Worm (Caenorhabditis elegans) whole organism, L4 larva: ENCODE data around the gene msp-40.

Source experiments
- F10B5.3 ChIP-seq: sonication (generic microtip); optimal IDR thresholded peaks from 2 replicates; lab custom pipeline; 2016; ENCODE audit warnings: mild to moderate bottlenecking, missing genetic modification characterization, missing compliant biosample characterization
- F37D6.2 ChIP-seq: sonication (generic microtip); optimal IDR thresholded peaks from 2 replicates; lab custom pipeline; 2016; ENCODE audit warnings: mild to moderate bottlenecking, missing genetic modification characterization, missing compliant biosample characterization
- F49E8.2 ChIP-seq: sonication (generic microtip); optimal IDR thresholded peaks from 2 replicates; lab custom pipeline; 2016; ENCODE audit warnings: missing compliant biosample characterization, mild to moderate bottlenecking, missing genetic modification characterization, borderline replicate concordance
- Y105C5A.15 ChIP-seq: fragments of 200-800 bp; sonication (Bioruptor generic); IDR thresholded peaks from 2 replicates; pipeline ENCODE4 v1.3.6; 2022; ENCODE audit warnings: missing genetic modification characterization, missing compliant biosample characterization
- Y48G9A.11 ChIP-seq: fragments of 200-800 bp; sonication (Bioruptor generic); IDR thresholded peaks from 2 replicates; pipeline ENCODE4 v1.3.6; 2022; ENCODE audit warnings: missing genetic modification reagents, missing genetic modification characterization, missing compliant biosample characterization
- Y75B8A.6 ChIP-seq: fragments of 200-800 bp; sonication (Bioruptor generic); IDR thresholded peaks from 2 replicates; pipeline ENCODE4 v1.3.6; 2022; ENCODE audit warnings: missing genetic modification reagents, missing genetic modification characterization, missing compliant biosample characterization
- ama-1 ChIP-seq: fragments of 150-350 bp; optimal IDR thresholded peaks from 2 replicates; lab custom pipeline; 2014; ENCODE audit warnings: inconsistent platforms, mixed read lengths
- arid-1 ChIP-seq: fragments of 200-800 bp; sonication (Bioruptor generic); conservative IDR thresholded peaks from 2 replicates; pipeline ENCODE4 v1.3.6; 2022; ENCODE audit warnings: missing genetic modification reagents, missing genetic modification characterization, missing compliant biosample characterization
- attf-4 ChIP-seq: sonication (generic microtip); optimal IDR thresholded peaks from 3 replicates; lab custom pipeline; 2017; ENCODE audit warnings: missing biosample characterization, missing genetic modification characterization
- ceh-28 ChIP-seq: fragments of 150-350 bp; optimal IDR thresholded peaks from 2 replicates; lab custom pipeline; 2014; ENCODE audit warnings: missing biosample characterization, missing genetic modification reagents, missing genetic modification characterization
- ceh-44 ChIP-seq: fragments of 200-800 bp; sonication (Bioruptor generic); IDR thresholded peaks from 2 replicates; pipeline ENCODE4 v1.3.6; 2022; ENCODE audit warnings: missing genetic modification reagents, missing genetic modification characterization, missing compliant biosample characterization
- daf-16 ChIP-seq, 3 experiments: sonication (generic microtip); optimal IDR thresholded peaks; 2 replicates each; lab custom pipeline; 2016 to 2017; ENCODE audit warnings: missing genetic modification characterization in 3 of 3, missing genetic modification reagents in 3 of 3, mild to moderate bottlenecking in 2 of 3, missing compliant biosample characterization in 2 of 3, missing biosample characterization in 1 of 3, moderate library complexity in 1 of 3
- dmd-6 ChIP-seq: fragments of 200-800 bp; sonication (Bioruptor generic); IDR thresholded peaks from 2 replicates; pipeline ENCODE4 v1.3.6; 2022; ENCODE audit warnings: missing genetic modification reagents, missing genetic modification characterization, missing compliant biosample characterization
- dpl-1 ChIP-seq: fragments of 150-350 bp; optimal IDR thresholded peaks from 2 replicates; lab custom pipeline; 2014; ENCODE audit warnings: missing biosample characterization, missing genetic modification reagents, missing genetic modification characterization
- dve-1 ChIP-seq: sonication (generic microtip); optimal IDR thresholded peaks from 2 replicates; lab custom pipeline; 2017; ENCODE audit warnings: antibody characterized with exemption, mild to moderate bottlenecking, missing genetic modification characterization, missing compliant biosample characterization; ENCODE audit not compliant: insufficient read depth
- egl-27 ChIP-seq: sonication (generic microtip); optimal IDR thresholded peaks from 3 replicates; lab custom pipeline; 2017; ENCODE audit warnings: missing biosample characterization, missing genetic modification reagents, missing genetic modification characterization
- egl-43 ChIP-seq: fragments of 200-800 bp; sonication (Bioruptor generic); IDR thresholded peaks from 2 replicates; pipeline ENCODE4 v1.3.6; 2022; ENCODE audit warnings: missing genetic modification reagents, missing genetic modification characterization, missing compliant biosample characterization
- hif-1 ChIP-seq, 2 experiments: sonication (generic microtip); optimal IDR thresholded peaks; 2 replicates each; lab custom pipeline; 2016 to 2017; ENCODE audit warnings: missing compliant biosample characterization in 2 of 2, missing genetic modification characterization in 2 of 2, missing genetic modification reagents in 2 of 2, missing genotype in 2 of 2, mild to moderate bottlenecking in 1 of 2
- hlh-11 ChIP-seq: fragments of 200-800 bp; sonication (Bioruptor generic); optimal IDR thresholded peaks from 2 replicates; lab custom pipeline; 2018; ENCODE audit warnings: mild to moderate bottlenecking, missing genetic modification characterization, missing compliant biosample characterization
- hlh-30 ChIP-seq: sonication (generic microtip); optimal IDR thresholded peaks from 2 replicates; lab custom pipeline; 2017; ENCODE audit warnings: antibody characterized with exemption, mild to moderate bottlenecking, missing genetic modification characterization, missing compliant biosample characterization; ENCODE audit not compliant: insufficient read depth
- jun-1 ChIP-seq: fragments of 150-350 bp; optimal IDR thresholded peaks from 2 replicates; lab custom pipeline; 2014; ENCODE audit warnings: missing biosample characterization, missing genetic modification reagents, missing genetic modification characterization
- lin-38 ChIP-seq: fragments of 200-800 bp; sonication (Bioruptor generic); IDR thresholded peaks from 2 replicates; pipeline ENCODE4 v1.3.6; 2022; ENCODE audit warnings: missing genetic modification reagents, missing genetic modification characterization, missing compliant biosample characterization
- lsy-2 ChIP-seq, 2 experiments: fragments of 150-350 bp in 1 of 2; sonication (generic microtip) in 1 of 2; optimal IDR thresholded peaks; 2 replicates each; lab custom pipeline; 2014 to 2017; ENCODE audit warnings: missing biosample characterization in 2 of 2, missing genetic modification characterization in 2 of 2
- madf-5 ChIP-seq, 2 experiments: fragments of 200-800 bp; sonication (Bioruptor generic); IDR thresholded peaks; 2 replicates each; pipeline ENCODE4 v1.3.6; 2022; ENCODE audit warnings: missing compliant biosample characterization in 2 of 2, missing genetic modification characterization in 2 of 2
- madf-9 ChIP-seq: fragments of 200-800 bp; sonication (Bioruptor generic); conservative IDR thresholded peaks from 2 replicates; pipeline ENCODE4 v1.3.6; 2022; ENCODE audit warnings: missing genetic modification reagents, missing genetic modification characterization, missing compliant biosample characterization
- mdl-1 ChIP-seq, 2 experiments: fragments of 150-350 bp in 1 of 2; sonication (generic microtip) in 1 of 2; optimal IDR thresholded peaks; 2 replicates each; lab custom pipeline; 2014 to 2017; ENCODE audit warnings: missing biosample characterization in 2 of 2, missing genetic modification characterization in 2 of 2
- mes-2 ChIP-seq: sonication (generic microtip); optimal IDR thresholded peaks from 2 replicates; lab custom pipeline; 2016; ENCODE audit warnings: missing genotype, mild to moderate bottlenecking, missing genetic modification characterization, missing compliant biosample characterization; ENCODE audit not compliant: poor library complexity, severe bottlenecking
- mxl-3 ChIP-seq: fragments of 200-800 bp; sonication (Bioruptor generic); optimal IDR thresholded peaks from 2 replicates; lab custom pipeline; 2018; ENCODE audit warnings: mild to moderate bottlenecking, missing genetic modification characterization, missing compliant biosample characterization
- nhr-25 ChIP-seq: sonication (generic microtip); optimal IDR thresholded peaks from 2 replicates; lab custom pipeline; 2017; ENCODE audit warnings: missing genetic modification characterization, mild to moderate bottlenecking, missing compliant biosample characterization, antibody characterized with exemption, moderate library complexity, borderline replicate concordance; ENCODE audit not compliant: insufficient read depth
- nhr-28 ChIP-seq: fragments of 150-350 bp; optimal IDR thresholded peaks from 2 replicates; lab custom pipeline; 2014; ENCODE audit warnings: missing biosample characterization, missing genetic modification characterization
- nhr-48 ChIP-seq: sonication (generic microtip); optimal IDR thresholded peaks from 2 replicates; lab custom pipeline; 2016; ENCODE audit warnings: mild to moderate bottlenecking, missing genetic modification characterization, missing compliant biosample characterization
- nhr-77 ChIP-seq: fragments of 150-350 bp; optimal IDR thresholded peaks from 2 replicates; lab custom pipeline; 2014; ENCODE audit warnings: missing biosample characterization, missing genetic modification characterization
- pha-4 ChIP-seq, 2 experiments: fragments of 150-350 bp in 1 of 2; fragments of 200-800 bp in 1 of 2; sonication (Bioruptor generic) in 1 of 2; IDR thresholded peaks in 1 of 2; optimal IDR thresholded peaks in 1 of 2; 2 replicates each; pipeline versions ENCODE4 v1.3.6 to Lab custom; 2014 to 2022; ENCODE audit warnings: missing genetic modification characterization in 2 of 2, missing genetic modification reagents in 2 of 2, missing biosample characterization in 1 of 2, missing compliant biosample characterization in 1 of 2
- php-3 ChIP-seq: fragments of 200-800 bp; sonication (Bioruptor generic); IDR thresholded peaks from 2 replicates; pipeline ENCODE4 v1.3.6; 2022; ENCODE audit warnings: missing genetic modification reagents, missing genetic modification characterization, missing compliant biosample characterization
- pqm-1 ChIP-seq: sonication (generic microtip); optimal IDR thresholded peaks from 2 replicates; lab custom pipeline; 2017; ENCODE audit warnings: missing biosample characterization, missing genetic modification characterization
- sdz-12 ChIP-seq: fragments of 200-800 bp; sonication (Bioruptor generic); optimal IDR thresholded peaks from 2 replicates; lab custom pipeline; 2018; ENCODE audit warnings: mild to moderate bottlenecking, missing genetic modification characterization, missing compliant biosample characterization
- set-16 ChIP-seq: fragments of 200-800 bp; sonication (Bioruptor generic); IDR thresholded peaks from 2 replicates; pipeline ENCODE4 v1.3.6; 2022; ENCODE audit warnings: missing genetic modification reagents, missing genetic modification characterization, missing compliant biosample characterization
- skn-1 ChIP-seq: fragments of 150-350 bp; optimal IDR thresholded peaks from 2 replicates; lab custom pipeline; 2014; ENCODE audit warnings: missing biosample characterization, missing genetic modification characterization
- snpc-4 ChIP-seq: fragments of 150-350 bp; optimal IDR thresholded peaks from 2 replicates; lab custom pipeline; 2014; ENCODE audit warnings: missing biosample characterization, missing genetic modification characterization
- spr-3 ChIP-seq: fragments of 200-800 bp; sonication (Bioruptor generic); optimal IDR thresholded peaks from 2 replicates; lab custom pipeline; 2018; ENCODE audit warnings: mild to moderate bottlenecking, missing genetic modification characterization, missing compliant biosample characterization
- tag-97 ChIP-seq: fragments of 200-800 bp; sonication (Bioruptor generic); IDR thresholded peaks from 2 replicates; pipeline ENCODE4 v1.3.6; 2022; ENCODE audit warnings: missing genetic modification characterization, missing compliant biosample characterization
- unc-130 ChIP-seq: sonication (generic microtip); optimal IDR thresholded peaks from 2 replicates; lab custom pipeline; 2016; ENCODE audit warnings: missing genetic modification reagents, missing genetic modification characterization, missing compliant biosample characterization
- unc-39 ChIP-seq: sonication (generic microtip); optimal IDR thresholded peaks from 2 replicates; lab custom pipeline; 2017; ENCODE audit warnings: missing biosample characterization, missing genetic modification characterization
- unc-62 ChIP-seq, 3 experiments: fragments of 150-350 bp in 1 of 3; sonication (generic microtip); optimal IDR thresholded peaks in 2 of 3; peaks in 1 of 3; 1 replicate in 1 of 3; 2 replicates in 2 of 3; lab custom pipeline; 2014 to 2017; ENCODE audit warnings: missing biosample characterization in 3 of 3, missing genetic modification characterization in 3 of 3, missing genetic modification reagents in 3 of 3, missing genotype in 1 of 3
- zag-1 ChIP-seq: fragments of 150-350 bp; optimal IDR thresholded peaks from 2 replicates; lab custom pipeline; 2014; ENCODE audit warnings: missing biosample characterization, missing genetic modification characterization

msp-40 gene

DNA sequence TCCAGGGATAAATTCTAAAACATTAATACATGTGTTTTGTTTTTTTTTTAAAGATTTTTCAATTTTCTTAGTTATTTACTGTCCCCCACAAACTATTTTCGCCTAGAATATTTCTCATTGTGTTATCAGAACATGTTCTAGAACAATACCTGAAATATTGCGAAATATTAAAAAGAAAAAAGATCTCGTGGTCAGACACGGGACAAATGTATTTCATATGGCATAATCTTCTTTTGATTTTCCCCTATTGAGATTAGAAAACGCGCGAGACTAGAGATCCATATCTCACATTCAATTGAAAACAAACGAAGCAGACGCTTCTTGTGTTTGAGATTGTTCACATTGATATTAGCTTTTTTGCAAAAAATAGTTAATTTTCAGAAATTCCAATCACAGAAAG, 30.9 kb downstream of the msp-40 start (continued):
- TF ChIP-seq madf-9 (GFP tag; lab: Robert Waterston, UW) (no peak), dpl-1 (no peak), F49E8.2 (tag; lab: Kevin White, UChicago) (no peak), egl-27 (tag; lab: Kevin White, UChicago) (no peak), mdl-1 (tag; optimal IDR thresholded peaks at IDR 0.05; lab: Kevin White, UChicago) (peak in 1 of 2 experiments; percentile 36), nhr-48 (no peak), Y105C5A.15 (GFP tag; lab: Robert Waterston, UW) (no peak), attf-4 (no peak), F10B5.3 (tag; lab: Kevin White, UChicago) (no peak), unc-39 (tag; lab: Kevin White, UChicago) (no peak)

DNA sequence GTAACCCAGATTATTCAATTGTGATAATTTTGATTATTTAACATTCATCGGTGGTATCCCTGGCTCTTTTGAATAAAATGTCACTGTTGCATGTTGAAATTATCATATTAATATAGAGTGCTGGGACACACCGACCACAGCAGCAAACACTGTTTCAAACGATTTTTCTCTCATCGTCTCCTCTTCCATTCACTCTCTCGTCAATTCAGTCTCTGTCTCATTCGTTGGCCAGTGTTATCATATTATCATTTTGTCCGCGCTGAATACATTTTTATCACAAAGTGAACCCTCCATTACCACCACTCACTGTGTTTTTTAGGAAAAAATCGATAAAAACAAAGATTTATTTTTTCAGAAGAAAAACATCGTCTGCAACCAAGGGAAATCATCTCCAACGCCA, 31.9 kb downstream of the msp-40 start:
- TF ChIP-seq mxl-3 (GFP tag; lab: Kevin White, UChicago) (peak; percentile 61), sdz-12 (GFP tag; lab: Kevin White, UChicago) (no peak), arid-1 (GFP tag; lab: Robert Waterston, UW) (no peak), ceh-28 (tag; lab: Kevin White, UChicago) (peak; percentile 5), daf-16 (GFP tag; optimal IDR thresholded peaks at IDR 0.05; lab: Kevin White, UChicago) (no peak), daf-16 (tag; optimal IDR thresholded peaks at IDR 0.05; lab: Kevin White, UChicago) (peak; percentile 81), nhr-28 (peak; percentile 78), pqm-1 (tag; lab: Kevin White, UChicago) (peak; percentile 83), F37D6.2 (tag; lab: Kevin White, UChicago) (no peak), hif-1 (tag; optimal IDR thresholded peaks at IDR 0.05; lab: Kevin White, UChicago) (no peak), tag-97 (GFP tag; lab: Robert Waterston, UW) (no peak), dve-1 (tag; lab: Kevin White, UChicago) (peak; percentile 48), mdl-1 (tag; optimal IDR thresholded peaks at IDR 0.05; lab: Kevin White, UChicago) (peak in 1 of 2 experiments; percentile 1), lsy-2 (tag; optimal IDR thresholded peaks at IDR 0.05; lab: Kevin White, UChicago) (peak in 1 of 2 experiments; percentile 27), pha-4 (GFP tag; IDR thresholded peaks at IDR 0.05; lab: Robert Waterston, UW) (no peak), pha-4 (tag; optimal IDR thresholded peaks at IDR 0.05; lab: Kevin White, UChicago) (peak; percentile 47), unc-62 (GFP tag; optimal IDR thresholded peaks at IDR 0.05 in 1 of 2; lab: Kevin White, UChicago) (peak in 1 of 2 experiments; percentile 20), unc-62 (tag; optimal IDR thresholded peaks at IDR 0.05; lab: Kevin White, UChicago) (no peak), php-3 (GFP tag; lab: Robert Waterston, UW) (no peak), nhr-48 (no peak), spr-3 (no peak), snpc-4 (tag; lab: Kevin White, UChicago) (no peak), Y75B8A.6 (GFP tag; lab: Robert Waterston, UW) (no peak), zag-1 (tag; lab: Kevin White, UChicago) (no peak), hlh-11 (tag; lab: Kevin White, UChicago) (peak; percentile 67), mes-2 (peak; percentile 48), nhr-77 (peak; percentile 23), jun-1 (tag; lab: Kevin White, UChicago) (no peak), dmd-6 (GFP tag; lab: Robert Waterston, UW) (peak; percentile 52; the same call in 1 of the 2 replicates), ceh-44 (GFP tag; lab: Robert Waterston, UW) (no peak), hlh-30 (tag; lab: Kevin White, UChicago) (peak; percentile 36)

DNA sequence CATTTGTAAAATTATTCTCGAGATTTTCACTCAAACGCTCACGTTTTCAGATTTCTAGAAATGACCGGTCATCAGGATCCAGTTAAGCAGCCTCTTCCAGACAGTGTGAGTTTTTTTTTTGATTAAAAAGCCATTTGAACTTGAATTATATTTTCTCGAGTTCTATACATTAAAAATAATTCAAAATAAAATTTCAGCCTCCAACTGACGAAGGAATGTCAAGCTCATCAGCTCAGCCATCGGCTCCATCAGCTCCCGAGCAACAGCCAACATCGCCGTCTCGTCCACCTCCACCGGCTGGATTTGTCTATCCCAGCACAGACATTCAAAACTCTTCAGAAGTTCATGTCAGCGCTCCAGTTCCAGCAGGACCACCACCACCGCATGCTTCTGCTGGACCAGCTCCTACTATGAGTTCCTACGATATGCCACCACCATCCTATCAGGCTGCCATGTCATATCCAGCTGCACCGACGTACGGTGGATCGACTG, 32.7 kb downstream of the msp-40 start, which contains the start of gene F11G11.5:
F11G11.5 (plus strand) TSS at position 51 of the 492 bp plus-strand sequence.
- TF ChIP-seq lin-38 (GFP tag; lab: Robert Waterston, UW) (peak; percentile 35; the same call in 1 of the 2 replicates), set-16 (GFP tag; lab: Robert Waterston, UW) (peak; percentile 67), skn-1 (tag; lab: Kevin White, UChicago) (no peak), pha-4 (GFP tag; IDR thresholded peaks at IDR 0.05; lab: Robert Waterston, UW) (peak; percentile 30; the same call in 1 of the 2 replicates), pha-4 (tag; optimal IDR thresholded peaks at IDR 0.05; lab: Kevin White, UChicago) (no peak), egl-43 (GFP tag; lab: Robert Waterston, UW) (peak; percentile 67; the same call in 1 of the 2 replicates), madf-5 (GFP tag; IDR thresholded peaks at IDR 0.05; lab: Robert Waterston, UW) (no peak), Y48G9A.11 (GFP tag; lab: Robert Waterston, UW) (0 out of 2 replicates have a peak, but pooled peaks have one; percentile 33), unc-130 (GFP tag; lab: Kevin White, UChicago) (no peak), daf-16 (GFP tag; optimal IDR thresholded peaks at IDR 0.05; lab: Kevin White, UChicago) (no peak), daf-16 (tag; optimal IDR thresholded peaks at IDR 0.05; lab: Kevin White, UChicago) (peak; percentile 1), unc-39 (tag; lab: Kevin White, UChicago) (no peak), php-3 (GFP tag; lab: Robert Waterston, UW) (0 out of 2 replicates have a peak, but pooled peaks have one; percentile 6), nhr-25 (tag; lab: Kevin White, UChicago) (no peak), ama-1 (peak; percentile 25), pqm-1 (tag; lab: Kevin White, UChicago) (no peak)
